Fruit fly (Drosophila melanogaster) whole organism, prepupa: Measurements from ENCODE around the gene Syx13.
A peak's percentile ranks its signal among the peaks of the same experiment; 100 is the strongest.

Experiments
- CG10631 ChIP-seq: fragments of 200-800 bp; sonication (Bioruptor generic); optimal IDR thresholded peaks from 2 replicates; lab custom pipeline; 2016; ENCODE audit warnings: missing biosample characterization, missing genetic modification characterization
- CG11294 ChIP-seq: fragments of 200-800 bp; sonication (Bioruptor generic); IDR thresholded peaks from 2 replicates; pipeline ENCODE4 v1.3.6; 2022; ENCODE audit warnings: missing biosample characterization, missing genetic modification characterization
- CG15336 ChIP-seq: fragments of 200-800 bp; sonication (Bioruptor generic); IDR thresholded peaks from 2 replicates; pipeline ENCODE4 v1.3.6; 2022; ENCODE audit warnings: missing biosample characterization, missing genetic modification characterization
- CG1621 ChIP-seq: fragments of 200-800 bp; sonication (Bioruptor generic); optimal IDR thresholded peaks from 3 replicates; lab custom pipeline; 2018; ENCODE audit warnings: missing biosample characterization, mild to moderate bottlenecking, missing genetic modification characterization
- CG16779 ChIP-seq: fragments of 200-800 bp; sonication (Bioruptor generic); optimal IDR thresholded peaks from 3 replicates; lab custom pipeline; 2017; ENCODE audit warnings: missing biosample characterization, mild to moderate bottlenecking, missing genetic modification characterization
- CG3032 ChIP-seq: fragments of 200-800 bp; optimal IDR thresholded peaks from 2 replicates; lab custom pipeline; 2019; ENCODE audit warnings: missing biosample characterization, mild to moderate bottlenecking, missing genetic modification characterization, moderate library complexity
- CG31627 ChIP-seq: fragments of 200-800 bp; sonication (Bioruptor generic); optimal IDR thresholded peaks from 3 replicates; lab custom pipeline; 2016; ENCODE audit warnings: missing biosample characterization, missing genetic modification characterization
- CG32006 ChIP-seq: fragments of 200-800 bp; sonication (Bioruptor generic); optimal IDR thresholded peaks from 3 replicates; lab custom pipeline; 2017; ENCODE audit warnings: missing biosample characterization, mild to moderate bottlenecking, missing genetic modification characterization
- CG3919 ChIP-seq: fragments of 200-800 bp; sonication (Bioruptor generic); optimal IDR thresholded peaks from 3 replicates; lab custom pipeline; 2016; ENCODE audit warnings: missing biosample characterization, missing genetic modification characterization
- CG4318 ChIP-seq: fragments of 200-800 bp; sonication (Bioruptor generic); optimal IDR thresholded peaks from 3 replicates; lab custom pipeline; 2017; ENCODE audit warnings: missing biosample characterization, mild to moderate bottlenecking, missing genetic modification characterization
- CG6792 ChIP-seq: fragments of 200-800 bp; sonication (Bioruptor generic); optimal IDR thresholded peaks from 3 replicates; lab custom pipeline; 2016; ENCODE audit warnings: missing biosample characterization, missing genetic modification characterization
- CG9139 ChIP-seq: fragments of 200-800 bp; sonication (Bioruptor generic); optimal IDR thresholded peaks from 3 replicates; lab custom pipeline; 2017; ENCODE audit warnings: missing biosample characterization, mild to moderate bottlenecking, missing genetic modification characterization
- Eip75B ChIP-seq: fragments of 200-800 bp; sonication (Bioruptor generic); optimal IDR thresholded peaks from 3 replicates; lab custom pipeline; 2016; ENCODE audit warnings: missing biosample characterization, missing genetic modification characterization
- Eip78C ChIP-seq: fragments of 200-800 bp; sonication (Bioruptor generic); peaks from one replicate; lab custom pipeline; 2016; ENCODE audit warnings: missing biosample characterization, missing genetic modification characterization
- Eip93F ChIP-seq: fragments of 200-800 bp; sonication (Bioruptor generic); optimal IDR thresholded peaks from 2 replicates; lab custom pipeline; 2016; ENCODE audit warnings: missing biosample characterization, mild to moderate bottlenecking, missing genetic modification characterization
- Ets96B ChIP-seq: fragments of 200-800 bp; optimal IDR thresholded peaks from 2 replicates; lab custom pipeline; 2019; ENCODE audit warnings: missing biosample characterization, mild to moderate bottlenecking, missing genetic modification characterization, moderate library complexity
- Gug ChIP-seq: fragments of 200-800 bp; sonication (Bioruptor generic); IDR thresholded peaks from 2 replicates; pipeline ENCODE4 v1.3.6; 2022; ENCODE audit warnings: missing biosample characterization, missing genetic modification characterization
- Hr38 ChIP-seq: sonication (Bioruptor generic); optimal IDR thresholded peaks from 2 replicates; lab custom pipeline; 2016; ENCODE audit warnings: missing biosample characterization, missing genetic modification characterization
- Hr39 ChIP-seq: fragments of 200-800 bp; sonication (Bioruptor generic); optimal IDR thresholded peaks from 2 replicates; lab custom pipeline; 2016; ENCODE audit warnings: missing biosample characterization, missing genetic modification characterization
- Lpt ChIP-seq: fragments of 200-800 bp; sonication (Bioruptor generic); optimal IDR thresholded peaks from 3 replicates; lab custom pipeline; 2016; ENCODE audit warnings: missing biosample characterization, missing genetic modification characterization
- Met ChIP-seq: fragments of 200-800 bp; sonication (Bioruptor generic); optimal IDR thresholded peaks from 3 replicates; lab custom pipeline; 2016; ENCODE audit warnings: missing biosample characterization, missing genetic modification characterization
- Sox102F ChIP-seq: fragments of 200-800 bp; sonication (Bioruptor generic); optimal IDR thresholded peaks from 2 replicates; lab custom pipeline; 2016; ENCODE audit warnings: missing biosample characterization, mild to moderate bottlenecking, missing genetic modification characterization
- Sox14 ChIP-seq: fragments of 200-800 bp; sonication (Bioruptor generic); optimal IDR thresholded peaks from 3 replicates; lab custom pipeline; 2016; ENCODE audit warnings: missing biosample characterization, missing genetic modification characterization
- Sox15 ChIP-seq: fragments of 200-800 bp; sonication (Bioruptor generic); optimal IDR thresholded peaks from 3 replicates; lab custom pipeline; 2016; ENCODE audit warnings: missing biosample characterization, missing genetic modification characterization
- cyc ChIP-seq: fragments of 200-800 bp; sonication (Bioruptor generic); optimal IDR thresholded peaks from 3 replicates; lab custom pipeline; 2016; ENCODE audit warnings: missing biosample characterization, missing genetic modification characterization
- dsx ChIP-seq: fragments of 200-800 bp; optimal IDR thresholded peaks from 3 replicates; lab custom pipeline; 2019; ENCODE audit warnings: missing biosample characterization, mild to moderate bottlenecking, missing genetic modification characterization, moderate library complexity; ENCODE audit not compliant: poor library complexity, severe bottlenecking
- esn ChIP-seq: fragments of 200-800 bp; sonication (Bioruptor generic); optimal IDR thresholded peaks from 2 replicates; lab custom pipeline; 2016; ENCODE audit warnings: missing biosample characterization, mild to moderate bottlenecking, missing genetic modification characterization, moderate library complexity
- fd59A ChIP-seq: fragments of 200-800 bp; sonication (Bioruptor generic); optimal IDR thresholded peaks from 2 replicates; lab custom pipeline; 2017; ENCODE audit warnings: missing biosample characterization, mild to moderate bottlenecking, missing genetic modification characterization, missing genetic modification reagents
- fd85E ChIP-seq: fragments of 200-800 bp; sonication (Bioruptor generic); optimal IDR thresholded peaks from 3 replicates; lab custom pipeline; 2016; ENCODE audit warnings: missing biosample characterization, missing genetic modification characterization
- lz ChIP-seq: fragments of 200-800 bp; sonication (Bioruptor generic); optimal IDR thresholded peaks from 3 replicates; lab custom pipeline; 2016; ENCODE audit warnings: missing biosample characterization, missing genetic modification characterization
- net ChIP-seq: fragments of 200-800 bp; sonication (Bioruptor generic); optimal IDR thresholded peaks from 3 replicates; lab custom pipeline; 2016; ENCODE audit warnings: missing biosample characterization, missing genetic modification characterization
- pdm3 ChIP-seq: fragments of 200-800 bp; sonication (Bioruptor generic); optimal IDR thresholded peaks from 3 replicates; lab custom pipeline; 2016; ENCODE audit warnings: missing biosample characterization, missing genetic modification characterization
- spab ChIP-seq: fragments of 200-800 bp; sonication (Bioruptor generic); optimal IDR thresholded peaks from 2 replicates; lab custom pipeline; 2017; ENCODE audit warnings: missing biosample characterization, mild to moderate bottlenecking, missing genetic modification characterization, missing genetic modification reagents
- ss ChIP-seq, 2 experiments: fragments of 200-800 bp; sonication (Bioruptor generic); optimal IDR thresholded peaks; 2 replicates in 1 of 2; 3 replicates in 1 of 2; lab custom pipeline; 2017 to 2018; ENCODE audit warnings: mild to moderate bottlenecking in 2 of 2, missing biosample characterization in 2 of 2, missing genetic modification characterization in 2 of 2, moderate library complexity in 1 of 2
- svp ChIP-seq: fragments of 200-800 bp; sonication (Bioruptor generic); peaks from one replicate; lab custom pipeline; 2016; ENCODE audit warnings: missing biosample characterization, missing genetic modification characterization
- topi ChIP-seq: fragments of 200-800 bp; sonication (Bioruptor generic); optimal IDR thresholded peaks from 3 replicates; lab custom pipeline; 2016; ENCODE audit warnings: missing biosample characterization, missing genetic modification characterization
- vri ChIP-seq: fragments of 200-800 bp; sonication (Bioruptor generic); optimal IDR thresholded peaks from 3 replicates; lab custom pipeline; 2016; ENCODE audit warnings: missing biosample characterization, mild to moderate bottlenecking, missing genetic modification characterization

The Syx13 gene

DNA sequence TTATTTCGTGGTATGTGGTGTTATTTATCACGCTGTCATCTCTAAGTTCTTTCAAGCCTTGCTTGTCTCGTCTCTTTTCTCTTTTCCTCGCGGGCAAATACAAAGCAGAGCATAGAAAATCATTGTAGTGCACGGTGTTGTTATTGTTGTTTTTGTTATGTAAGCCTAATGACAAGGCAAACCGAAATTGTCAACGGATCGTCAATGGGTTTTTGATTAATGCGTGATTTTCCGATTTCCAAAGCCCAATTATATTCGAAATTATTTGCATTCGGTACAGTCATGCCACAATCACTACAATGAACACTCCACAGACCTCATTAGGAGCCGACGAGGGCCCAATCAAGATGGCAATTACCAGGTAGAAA lies 11.3 kb upstream of the Syx13 start:
- TF ChIP-seq CG10631 (peak; percentile 11), dsx (GFP tag; lab: Kevin White, UChicago) (no peak)

DNA sequence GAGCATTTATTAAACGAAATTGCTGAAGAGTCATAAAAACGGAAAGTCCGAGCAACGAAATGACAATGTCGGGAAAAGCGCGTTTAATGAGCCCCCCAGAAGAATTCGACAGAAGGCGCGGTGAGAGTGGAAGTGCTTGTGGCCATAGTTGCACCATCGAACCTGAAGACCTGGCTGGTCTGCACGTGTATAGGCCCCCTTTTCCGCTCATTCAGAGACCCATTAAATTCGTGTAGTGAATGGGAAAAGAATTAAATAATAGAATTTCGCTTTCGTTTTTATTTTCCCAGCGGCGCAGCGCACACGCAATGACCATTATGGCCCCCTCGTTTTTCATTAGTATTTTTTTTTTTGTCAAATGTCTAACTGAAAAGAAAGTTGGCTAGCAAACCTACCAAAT lies 10.9 kb upstream of the Syx13 start:
- no peak for TF ChIP-seq CG1621 (tag; lab: Kevin White, UChicago)
- TF ChIP-seq spab (GFP tag; lab: Kevin White, UChicago) = no peak
- no peak for TF ChIP-seq Met (GFP tag; lab: Kevin White, UChicago)
- TF ChIP-seq Lpt (GFP tag; lab: Kevin White, UChicago) = no peak
- no peak for TF ChIP-seq vri
- TF ChIP-seq CG3032 (tag; lab: Kevin White, UChicago) = no peak
- TF ChIP-seq Hr39 (GFP tag; lab: Kevin White, UChicago) = no peak

DNA sequence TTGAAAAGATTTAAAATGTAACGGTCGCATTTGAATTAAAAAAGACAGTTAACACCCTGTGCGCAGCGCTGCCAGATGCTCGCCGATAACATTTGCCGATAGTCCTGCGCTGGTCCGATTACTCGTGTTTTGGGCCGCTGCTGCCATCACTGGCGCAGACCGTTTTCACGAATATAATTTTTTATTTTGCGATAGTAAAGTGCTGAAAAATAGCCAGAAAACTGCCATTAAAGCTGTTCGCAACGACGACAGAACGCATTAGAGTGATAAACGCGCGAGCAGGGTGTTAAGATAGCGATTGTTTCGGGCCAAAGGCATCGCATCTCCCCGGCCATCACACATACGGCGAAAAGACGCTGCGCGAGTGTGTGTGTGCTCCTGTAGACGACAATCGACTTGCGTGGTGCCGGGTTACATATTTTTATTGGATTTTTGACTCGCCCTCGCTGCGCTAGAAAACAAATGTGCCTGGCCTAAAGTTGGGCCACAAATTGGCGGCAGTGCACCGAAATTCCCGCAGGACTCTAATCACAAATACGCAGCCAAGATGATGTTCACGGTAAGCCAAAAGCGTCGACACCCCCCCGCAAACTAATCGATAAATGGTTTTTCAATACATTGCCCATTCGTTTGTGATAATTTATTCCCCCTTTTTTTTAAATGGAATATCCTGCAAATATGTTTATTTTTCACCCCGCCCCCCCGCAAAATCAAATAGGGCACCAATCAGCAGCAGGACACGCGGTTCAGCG lies 7.4 kb upstream of the Syx13 start, which contains the start of gene Srrm1:
TSS of gene Srrm1 (plus strand) at position 116 of the 752 bp plus-strand sequence.
- 0 out of 2 replicates have a peak, but pooled peaks have one; percentile 13 for TF ChIP-seq CG15336 (GFP tag; lab: Robert Waterston, UW)
- peak; percentile 40 for TF ChIP-seq CG31627
- TF ChIP-seq Hr39 (GFP tag; lab: Kevin White, UChicago) = peak; percentile 10
- no peak for TF ChIP-seq Sox15 (GFP tag; lab: Kevin White, UChicago)
- TF ChIP-seq Eip78C (GFP tag; lab: Kevin White, UChicago) = peak; percentile 2
- TF ChIP-seq Met (GFP tag; lab: Kevin White, UChicago) = peak; percentile 15
- peak; percentile 21 for TF ChIP-seq topi (GFP tag; lab: Kevin White, UChicago)
- TF ChIP-seq Ets96B (tag; lab: Kevin White, UChicago) = no peak
- no peak for TF ChIP-seq fd85E (GFP tag; lab: Kevin White, UChicago)
- TF ChIP-seq svp (GFP tag; lab: Kevin White, UChicago) = peak; percentile 69
- no peak for TF ChIP-seq Gug (GFP tag; lab: Robert Waterston, UW)
- peak; percentile 40 for TF ChIP-seq esn (GFP tag; lab: Kevin White, UChicago)
- TF ChIP-seq CG6792 (GFP tag; lab: Kevin White, UChicago) = no peak
- TF ChIP-seq ss (GFP tag; optimal IDR thresholded peaks at IDR 0.05; lab: Kevin White, UChicago) = peak in 1 of 2 experiments; percentile 8
- TF ChIP-seq Hr38 = no peak
- no peak for TF ChIP-seq CG10631
- TF ChIP-seq CG4318 (GFP tag; lab: Kevin White, UChicago) = no peak
- TF ChIP-seq CG11294 (GFP tag; lab: Robert Waterston, UW) = no peak
- no peak for TF ChIP-seq net
- TF ChIP-seq CG32006 (GFP tag; lab: Kevin White, UChicago) = no peak
- TF ChIP-seq cyc (GFP tag; lab: Kevin White, UChicago) = peak; percentile 24
- TF ChIP-seq CG3919 = peak; percentile 6
- no peak for TF ChIP-seq Eip75B
- peak; percentile 49 for TF ChIP-seq lz (GFP tag; lab: Kevin White, UChicago)
- TF ChIP-seq Eip93F (GFP tag; lab: Kevin White, UChicago) = no peak

DNA sequence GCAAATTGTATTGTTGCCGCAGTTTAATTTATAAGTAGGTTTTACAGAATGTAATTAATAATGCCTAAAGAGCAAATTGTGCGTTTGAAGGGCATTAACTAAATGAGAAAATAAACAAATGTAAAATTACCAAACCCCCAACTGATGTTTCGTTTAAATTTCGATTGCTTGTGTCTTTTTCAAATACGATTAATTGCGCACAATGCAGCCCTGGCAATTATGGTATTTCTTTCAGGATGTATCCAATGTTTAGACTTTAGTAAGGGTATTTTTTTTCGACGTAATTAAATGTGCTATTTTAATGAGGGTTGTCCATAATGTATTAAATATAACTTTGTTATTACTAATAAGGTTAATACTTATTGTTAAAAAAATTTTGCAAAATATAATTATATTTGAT lies 3.4 kb upstream of the Syx13 start:
- no peak for TF ChIP-seq CG16779 (tag; lab: Kevin White, UChicago)
- no peak for TF ChIP-seq lz (GFP tag; lab: Kevin White, UChicago)
- no peak for TF ChIP-seq Hr39 (GFP tag; lab: Kevin White, UChicago)
- no peak for TF ChIP-seq CG10631
- no peak for TF ChIP-seq Sox102F (GFP tag; lab: Kevin White, UChicago)
- no peak for TF ChIP-seq fd59A (GFP tag; lab: Kevin White, UChicago)
- TF ChIP-seq CG1621 (tag; lab: Kevin White, UChicago) = no peak
- TF ChIP-seq Hr38 = no peak
- TF ChIP-seq pdm3 = no peak
- no peak for TF ChIP-seq Sox14
- no peak for TF ChIP-seq dsx (GFP tag; lab: Kevin White, UChicago)
- no peak for TF ChIP-seq cyc (GFP tag; lab: Kevin White, UChicago)
- no peak for TF ChIP-seq CG9139 (GFP tag; lab: Kevin White, UChicago)
- no peak for TF ChIP-seq vri
- TF ChIP-seq, all 60 proteins: peak for 0
